Worm (Caenorhabditis elegans) whole organism, L4 larva: ENCODE results near the gene F08D12.3.

ENCODE experiments used
- Y48G9A.11 ChIP-seq: fragments of 200-800 bp; sonication (Bioruptor generic); IDR thresholded peaks from 2 replicates; pipeline ENCODE4 v1.3.6; 2022; ENCODE audit warnings: missing genetic modification reagents, missing genetic modification characterization, missing compliant biosample characterization
- ces-1 ChIP-seq: fragments of 150-350 bp; sonication (generic microtip); optimal IDR thresholded peaks from 4 replicates; lab custom pipeline; 2014; ENCODE audit warnings: missing biosample characterization, missing genetic modification reagents, missing genetic modification characterization
- dmd-8 ChIP-seq: fragments of 200-800 bp; sonication (Bioruptor generic); IDR thresholded peaks from 2 replicates; pipeline ENCODE4 v1.3.6; 2022; ENCODE audit warnings: missing genetic modification characterization, missing compliant biosample characterization
- dpl-1 ChIP-seq: fragments of 150-350 bp; optimal IDR thresholded peaks from 2 replicates; lab custom pipeline; 2014; ENCODE audit warnings: missing biosample characterization, missing genetic modification reagents, missing genetic modification characterization
- hlh-30 ChIP-seq: sonication (generic microtip); optimal IDR thresholded peaks from 2 replicates; lab custom pipeline; 2017; ENCODE audit warnings: antibody characterized with exemption, mild to moderate bottlenecking, missing genetic modification characterization, missing compliant biosample characterization; ENCODE audit not compliant: insufficient read depth
- hmg-1.1 ChIP-seq: fragments of 200-800 bp; sonication (Bioruptor generic); IDR thresholded peaks from 2 replicates; pipeline ENCODE4 v1.3.6; 2022; ENCODE audit warnings: missing genetic modification reagents, missing genetic modification characterization, missing compliant biosample characterization
- lin-13 ChIP-seq: fragments of 150-350 bp; optimal IDR thresholded peaks from 2 replicates; lab custom pipeline; 2014; ENCODE audit warnings: missing biosample characterization, missing genetic modification reagents, missing genetic modification characterization
- madf-5 ChIP-seq, 2 experiments: fragments of 200-800 bp; sonication (Bioruptor generic); IDR thresholded peaks; 2 replicates each; pipeline ENCODE4 v1.3.6; 2022; ENCODE audit warnings: missing compliant biosample characterization in 2 of 2, missing genetic modification characterization in 2 of 2
- mxl-3 ChIP-seq: fragments of 200-800 bp; sonication (Bioruptor generic); optimal IDR thresholded peaks from 2 replicates; lab custom pipeline; 2018; ENCODE audit warnings: mild to moderate bottlenecking, missing genetic modification characterization, missing compliant biosample characterization
- nhr-11 ChIP-seq: fragments of 150-350 bp; optimal IDR thresholded peaks from 2 replicates; lab custom pipeline; 2014; ENCODE audit warnings: missing biosample characterization, missing genetic modification characterization
- nhr-77 ChIP-seq: fragments of 150-350 bp; optimal IDR thresholded peaks from 2 replicates; lab custom pipeline; 2014; ENCODE audit warnings: missing biosample characterization, missing genetic modification characterization
- pha-4 ChIP-seq, 2 experiments: fragments of 150-350 bp in 1 of 2; fragments of 200-800 bp in 1 of 2; sonication (Bioruptor generic) in 1 of 2; IDR thresholded peaks in 1 of 2; optimal IDR thresholded peaks in 1 of 2; 2 replicates each; pipeline versions ENCODE4 v1.3.6 to Lab custom; 2014 to 2022; ENCODE audit warnings: missing genetic modification characterization in 2 of 2, missing genetic modification reagents in 2 of 2, missing biosample characterization in 1 of 2, missing compliant biosample characterization in 1 of 2
- sdz-12 ChIP-seq: fragments of 200-800 bp; sonication (Bioruptor generic); optimal IDR thresholded peaks from 2 replicates; lab custom pipeline; 2018; ENCODE audit warnings: mild to moderate bottlenecking, missing genetic modification characterization, missing compliant biosample characterization

ce11 chrII:2815444-2815843 is 36.1 kb downstream of the F08D12.3 start, which contains the start of gene K12H6.2:
- TF ChIP-seq Y48G9A.11 (GFP tag; lab: Robert Waterston, UW) (no peak), ces-1 (GFP tag; lab: Kevin White, UChicago) (no peak), hmg-1.1 (no peak), mxl-3 (GFP tag; lab: Kevin White, UChicago) (no peak), lin-13 (GFP tag; lab: Kevin White, UChicago) (no peak), pha-4 (GFP tag; IDR thresholded peaks at IDR 0.05; lab: Robert Waterston, UW) (no peak), pha-4 (tag; optimal IDR thresholded peaks at IDR 0.05; lab: Kevin White, UChicago) (no peak), dpl-1 (no peak), sdz-12 (GFP tag; lab: Kevin White, UChicago) (no peak), nhr-77 (tag; lab: Kevin White, UChicago) (no peak), madf-5 (GFP tag; IDR thresholded peaks at IDR 0.05; lab: Robert Waterston, UW) (no peak), dmd-8 (GFP tag; lab: Robert Waterston, UW) (no peak), hlh-30 (tag; lab: Kevin White, UChicago) (no peak), nhr-11 (tag; lab: Kevin White, UChicago) (no peak)
